Fruit fly (Drosophila melanogaster): ENCODE data around the gene TpnC73F.

The TpnC73F gene

DNA sequence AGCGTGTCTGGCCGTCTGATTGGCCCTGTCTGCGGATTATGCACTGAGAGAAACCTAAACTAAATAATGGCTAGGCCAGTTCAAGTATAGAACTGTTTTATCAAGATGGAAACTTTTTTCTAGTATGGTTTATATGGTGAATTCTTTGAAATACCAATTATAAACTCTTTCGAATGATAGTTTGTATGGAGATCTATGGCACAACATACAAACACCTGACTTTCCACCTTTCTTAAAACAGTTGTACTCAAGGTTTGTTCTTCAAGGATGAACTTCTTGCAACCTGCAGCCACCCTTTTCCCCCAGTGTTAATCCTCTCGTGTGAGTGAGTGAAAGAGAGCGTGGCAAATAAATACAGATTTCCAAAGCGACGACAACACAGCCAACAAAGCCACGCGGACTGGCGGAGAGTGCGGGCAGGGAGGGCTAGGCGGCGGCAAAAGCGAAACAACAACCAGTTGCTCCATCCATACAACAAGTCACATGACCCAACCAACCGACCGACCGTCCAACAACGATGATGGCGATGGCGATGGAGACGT, 41.6 kb upstream of the TpnC73F start (continued):
- TF ChIP-seq CG9437 (GFP tag; optimal IDR thresholded peaks at IDR 0.05) (peak; percentile 83), Dip3 (GFP tag; optimal IDR thresholded peaks at IDR 0.05) (peak; percentile 88), E2f1 (GFP tag; IDR thresholded peaks at IDR 0.05) (peak; percentile 80), Spps (tag; optimal IDR thresholded peaks at IDR 0.05) (peak; percentile 22), Doc2 (GFP tag; IDR thresholded peaks at IDR 0.05) (peak; percentile 50; the same call in 1 of the 2 replicates), HmgD (GFP tag; optimal IDR thresholded peaks at IDR 0.05) (peak; percentile 78), HLH54F (GFP tag; optimal IDR thresholded peaks at IDR 0.05) (peak; percentile 89), ash1 (GFP tag; optimal IDR thresholded peaks at IDR 0.05) (no peak), chinmo (GFP tag; IDR thresholded peaks at IDR 0.05; ENCODE audit: partially characterized antibody) (0 out of 4 replicates have a peak, but pooled peaks have one; percentile 28), MESR4 (GFP tag; optimal IDR thresholded peaks at IDR 0.05) (no peak), CG3838 (GFP tag; optimal IDR thresholded peaks at IDR 0.05) (peak; percentile 76), Adf1 (GFP tag; IDR thresholded peaks at IDR 0.05) (peak; percentile 56), CG11093 (GFP tag; IDR thresholded peaks at IDR 0.05) (peak; percentile 86), CG12236 (GFP tag; optimal IDR thresholded peaks at IDR 0.05) (peak; percentile 85), lola (GFP tag; optimal IDR thresholded peaks at IDR 0.05) (peak in 1 of 3 experiments; percentile 61), trh (GFP tag; optimal IDR thresholded peaks at IDR 0.05) (peak; percentile 17), cad (GFP tag; optimal IDR thresholded peaks at IDR 0.05) (no peak), knrl (GFP tag; IDR thresholded peaks at IDR 0.05; ENCODE audit: partially characterized antibody) (no peak), Hmr (GFP tag; optimal IDR thresholded peaks at IDR 0.05) (peak; percentile 87), CG5953 (GFP tag; IDR thresholded peaks at IDR 0.05) (peak; percentile 72), HLHmδ (GFP tag; optimal IDR thresholded peaks at IDR 0.05) (peak; percentile 15), CG13123 (GFP tag; optimal IDR thresholded peaks at IDR 0.05) (peak; percentile 77), psq (GFP tag; optimal IDR thresholded peaks at IDR 0.05) (no peak), seq (GFP tag; IDR thresholded peaks at IDR 0.05) (peak; percentile 88), tna (GFP tag; IDR thresholded peaks at IDR 0.05; ENCODE audit: partially characterized antibody) (no peak), kah (GFP tag; optimal IDR thresholded peaks at IDR 0.05) (peak; percentile 57), CG10654 (GFP tag; optimal IDR thresholded peaks at IDR 0.05) (peak; percentile 78), CG10274 (GFP tag; optimal IDR thresholded peaks at IDR 0.05) (peak; percentile 82), row (GFP tag; IDR thresholded peaks at IDR 0.05) (peak; percentile 83), mld (GFP tag; IDR thresholded peaks at IDR 0.05; ENCODE audit: partially characterized antibody) (no peak), CG8281 (tag; optimal IDR thresholded peaks at IDR 0.05) (peak; percentile 34), ab (GFP tag; optimal IDR thresholded peaks at IDR 0.05) (peak; percentile 54), scrt (GFP tag; optimal IDR thresholded peaks at IDR 0.05) (peak; percentile 47), CTCF (GFP tag; optimal IDR thresholded peaks at IDR 0.05) (peak; percentile 50), otp (GFP tag; IDR thresholded peaks at IDR 0.05) (no peak; the same call in 1 of the 3 replicates), CG17802 (tag; optimal IDR thresholded peaks at IDR 0.05) (peak; percentile 31), Six4 (GFP tag; optimal IDR thresholded peaks at IDR 0.05) (peak; percentile 86), CG17328 (GFP tag; IDR thresholded peaks at IDR 0.05) (peak; percentile 61), CG15269 (tag; optimal IDR thresholded peaks at IDR 0.05) (peak; percentile 92), CG6683 (GFP tag; optimal IDR thresholded peaks at IDR 0.05) (peak; percentile 64), CG33557 (GFP tag; optimal IDR thresholded peaks at IDR 0.05) (peak; percentile 25), Atf3 (GFP tag; optimal IDR thresholded peaks at IDR 0.05) (peak; percentile 71), her (GFP tag; optimal IDR thresholded peaks at IDR 0.05) (peak; percentile 87), CG14965 (GFP tag; optimal IDR thresholded peaks at IDR 0.05; ENCODE audit: borderline replicate concordance) (peak; percentile 56), rib (GFP tag; IDR thresholded peaks at IDR 0.05) (peak; percentile 67; the same call in 1 of the 2 replicates), CG4854 (GFP tag; optimal IDR thresholded peaks at IDR 0.05) (peak; percentile 81), bbx (GFP tag; IDR thresholded peaks at IDR 0.05; ENCODE audit: partially characterized antibody) (no peak), pb (GFP tag; optimal IDR thresholded peaks at IDR 0.05) (peak; percentile 72), CG4404 (GFP tag; IDR thresholded peaks at IDR 0.05) (peak; percentile 74), CG10543 (GFP tag; optimal IDR thresholded peaks at IDR 0.05) (peak; percentile 67)
